Worm (Caenorhabditis elegans) whole organism, young adult: ENCODE measurements around the gene snpc-1.3.

Source experiments
- B0035.1 ChIP-seq: sonication (generic microtip); optimal IDR thresholded peaks from 2 replicates; lab custom pipeline; 2016; ENCODE audit warnings: missing genetic modification characterization, mild to moderate bottlenecking, missing compliant biosample characterization, missing genotype, missing genetic modification reagents
- D2030.7 ChIP-seq: fragments of 200-800 bp; sonication (Bioruptor generic); IDR thresholded peaks from 2 replicates; pipeline ENCODE4 v1.3.6; 2022; ENCODE audit warnings: missing genetic modification reagents, missing genetic modification characterization, missing compliant biosample characterization
- Y56A3A.18 ChIP-seq: fragments of 200-800 bp; sonication (Bioruptor generic); IDR thresholded peaks from 2 replicates; pipeline ENCODE4 v1.3.6; 2022; ENCODE audit warnings: missing genetic modification reagents, missing genetic modification characterization, missing compliant biosample characterization
- Y67H2A.10 ChIP-seq: fragments of 200-800 bp; sonication (Bioruptor generic); conservative IDR thresholded peaks from 2 replicates; pipeline ENCODE4 v1.3.6; 2022; ENCODE audit warnings: missing genetic modification reagents, missing genetic modification characterization, missing compliant biosample characterization
- ceh-40 ChIP-seq: fragments of 200-800 bp; sonication (Bioruptor generic); IDR thresholded peaks from 2 replicates; pipeline ENCODE4 v1.3.6; 2022; ENCODE audit warnings: missing genetic modification characterization, missing compliant biosample characterization
- lin-35 ChIP-seq, 3 experiments: fragments of 150-350 bp in 2 of 3; sonication (generic microtip) in 1 of 3; optimal IDR thresholded peaks; 2 replicates each; lab custom pipeline; 2014 to 2018; ENCODE audit warnings: missing biosample characterization in 3 of 3, missing genetic modification characterization in 3 of 3, missing genetic modification reagents in 3 of 3
- nfya-1 ChIP-seq: sonication (generic microtip); optimal IDR thresholded peaks from 2 replicates; lab custom pipeline; 2017; ENCODE audit warnings: antibody characterized with exemption, missing compliant biosample characterization, missing genetic modification characterization, borderline replicate concordance; ENCODE audit not compliant: insufficient read depth
- snpc-4 ChIP-seq, 5 experiments: fragments of 150-350 bp in 1 of 5; sonication (generic microtip) in 4 of 5; optimal IDR thresholded peaks; 2 replicates each; lab custom pipeline; 2014 to 2018; ENCODE audit warnings: missing genetic modification characterization in 5 of 5, missing biosample characterization in 3 of 5, antibody characterized with exemption in 2 of 5, mild to moderate bottlenecking in 2 of 5, missing compliant biosample characterization in 2 of 5, missing genotype in 2 of 5, moderate library complexity in 2 of 5, missing genetic modification reagents in 1 of 5
- sptf-2 ChIP-seq: fragments of 200-800 bp; sonication (Bioruptor generic); optimal IDR thresholded peaks from 2 replicates; lab custom pipeline; 2018; ENCODE audit warnings: mild to moderate bottlenecking, missing genetic modification characterization, missing compliant biosample characterization
- unc-130 ChIP-seq: sonication (generic microtip); optimal IDR thresholded peaks from 2 replicates; lab custom pipeline; 2016; ENCODE audit warnings: missing genetic modification reagents, missing genetic modification characterization, missing compliant biosample characterization

DNA sequence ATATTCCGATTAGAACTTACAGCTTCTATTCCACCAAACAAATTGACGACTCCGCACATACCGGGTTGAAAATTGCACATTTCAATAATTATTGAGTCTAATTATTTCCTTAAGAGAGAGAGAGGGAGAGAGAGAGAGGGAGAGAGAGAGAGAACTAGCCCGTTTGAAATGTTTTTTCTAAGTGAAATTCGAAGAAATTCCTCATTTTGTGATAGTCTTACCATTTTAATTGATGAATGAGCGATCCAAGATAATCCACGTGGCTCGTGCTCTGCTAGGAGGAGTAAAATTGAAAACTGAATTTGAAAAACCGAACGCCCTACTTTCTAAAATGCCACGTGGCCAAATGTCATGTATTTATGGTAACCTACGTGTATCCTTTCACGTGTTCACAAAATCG, 6.5 kb downstream of the snpc-1.3 start, which contains the start of gene F08F3.8:
- TF ChIP-seq D2030.7 (GFP tag; lab: Robert Waterston, UW) (no peak), snpc-4 (GFP tag; optimal IDR thresholded peaks at IDR 0.05; lab: Kevin White, UChicago) (no peak), snpc-4 (tag; optimal IDR thresholded peaks at IDR 0.05; lab: Kevin White, UChicago) (no peak), nfya-1 (tag; lab: Kevin White, UChicago) (no peak), Y67H2A.10 (GFP tag; lab: Robert Waterston, UW) (no peak), B0035.1 (no peak), unc-130 (no peak), ceh-40 (GFP tag; lab: Robert Waterston, UW) (no peak), lin-35 (GFP tag; optimal IDR thresholded peaks at IDR 0.05; lab: Kevin White, UChicago) (no peak), Y56A3A.18 (GFP tag; lab: Robert Waterston, UW) (no peak), sptf-2 (GFP tag; lab: Kevin White, UChicago) (no peak)
